Worm (Caenorhabditis elegans) whole organism, L2 larva: ENCODE measurements around the gene amx-1.

Source experiments
- C34F6.9 ChIP-seq: fragments of 150-350 bp; optimal IDR thresholded peaks from 2 replicates; lab custom pipeline; 2014; ENCODE audit warnings: missing biosample characterization, missing genetic modification characterization
- F13H6.1 ChIP-seq: sonication (generic microtip); optimal IDR thresholded peaks from 2 replicates; lab custom pipeline; 2016; ENCODE audit warnings: missing genetic modification characterization, missing compliant biosample characterization
- R02D3.7 ChIP-seq: fragments of 150-350 bp; optimal IDR thresholded peaks from 2 replicates; lab custom pipeline; 2014; ENCODE audit warnings: missing biosample characterization, missing genetic modification characterization
- ama-1 ChIP-seq: fragments of 150-350 bp; optimal IDR thresholded peaks from 2 replicates; lab custom pipeline; 2018; ENCODE audit warnings: inconsistent platforms
- blmp-1 ChIP-seq: sonication (generic microtip); optimal IDR thresholded peaks from 2 replicates; lab custom pipeline; 2017; ENCODE audit warnings: missing genetic modification characterization, mild to moderate bottlenecking, missing compliant biosample characterization, antibody characterized with exemption, moderate library complexity; ENCODE audit not compliant: insufficient read depth
- ceh-16 ChIP-seq: fragments of 150-350 bp; optimal IDR thresholded peaks from 2 replicates; lab custom pipeline; 2014; ENCODE audit warnings: missing biosample characterization, missing genetic modification characterization
- ceh-82 ChIP-seq: fragments of 150-350 bp; optimal IDR thresholded peaks from 2 replicates; lab custom pipeline; 2014; ENCODE audit warnings: missing biosample characterization, missing genetic modification characterization
- crh-2 ChIP-seq: sonication (generic microtip); optimal IDR thresholded peaks from 2 replicates; lab custom pipeline; 2017; ENCODE audit warnings: missing biosample characterization, missing genetic modification characterization
- dmd-4 ChIP-seq: sonication (generic microtip); optimal IDR thresholded peaks from 2 replicates; lab custom pipeline; 2017; ENCODE audit warnings: missing biosample characterization, missing genetic modification characterization
- egl-27 ChIP-seq: sonication (generic microtip); optimal IDR thresholded peaks from 3 replicates; lab custom pipeline; 2017; ENCODE audit warnings: missing biosample characterization, missing genetic modification reagents, missing genetic modification characterization
- elt-1 ChIP-seq: fragments of 150-350 bp; optimal IDR thresholded peaks from 2 replicates; lab custom pipeline; 2014; ENCODE audit warnings: missing biosample characterization, missing genetic modification characterization
- elt-3 ChIP-seq: sonication (generic microtip); optimal IDR thresholded peaks from 2 replicates; lab custom pipeline; 2017; ENCODE audit warnings: missing biosample characterization, missing genetic modification characterization
- fos-1 ChIP-seq: fragments of 150-350 bp; optimal IDR thresholded peaks from 2 replicates; lab custom pipeline; 2014; ENCODE audit warnings: missing biosample characterization, missing genetic modification characterization
- gmeb-1 ChIP-seq: fragments of 150-350 bp; optimal IDR thresholded peaks from 2 replicates; lab custom pipeline; 2014; ENCODE audit warnings: missing biosample characterization, missing genetic modification characterization
- lin-11 ChIP-seq: fragments of 150-350 bp; sonication (generic microtip); optimal IDR thresholded peaks from 2 replicates; lab custom pipeline; 2014; ENCODE audit warnings: missing biosample characterization, missing genetic modification characterization, inconsistent platforms, mixed read lengths
- lin-13 ChIP-seq: fragments of 150-350 bp; optimal IDR thresholded peaks from 2 replicates; lab custom pipeline; 2014; ENCODE audit warnings: missing biosample characterization, missing genetic modification reagents, missing genetic modification characterization
- lin-39 ChIP-seq: fragments of 150-350 bp; optimal IDR thresholded peaks from 2 replicates; lab custom pipeline; 2014; ENCODE audit warnings: missing biosample characterization, missing genetic modification reagents, missing genetic modification characterization
- lsy-2 ChIP-seq, 2 experiments: fragments of 150-350 bp in 1 of 2; sonication (generic microtip) in 1 of 2; optimal IDR thresholded peaks; 2 replicates each; lab custom pipeline; 2014 to 2017; ENCODE audit warnings: missing biosample characterization in 2 of 2, missing genetic modification characterization in 2 of 2
- mab-5 ChIP-seq: fragments of 150-350 bp; optimal IDR thresholded peaks from 2 replicates; lab custom pipeline; 2014; ENCODE audit warnings: missing biosample characterization, missing genetic modification characterization
- mdl-1 ChIP-seq, 2 experiments: fragments of 150-350 bp in 1 of 2; sonication (generic microtip) in 1 of 2; optimal IDR thresholded peaks; 2 replicates each; lab custom pipeline; 2017; ENCODE audit warnings: missing biosample characterization in 2 of 2, missing genetic modification characterization in 2 of 2
- nhr-10 ChIP-seq: sonication (generic microtip); optimal IDR thresholded peaks from 2 replicates; lab custom pipeline; 2017; ENCODE audit warnings: missing biosample characterization, missing genetic modification characterization
- nhr-11 ChIP-seq: fragments of 150-350 bp; optimal IDR thresholded peaks from 2 replicates; lab custom pipeline; 2014; ENCODE audit warnings: missing biosample characterization, missing genetic modification characterization
- nhr-12 ChIP-seq: fragments of 150-350 bp; optimal IDR thresholded peaks from 2 replicates; lab custom pipeline; 2014; ENCODE audit warnings: missing biosample characterization, missing genetic modification characterization
- nhr-129 ChIP-seq: fragments of 150-350 bp; optimal IDR thresholded peaks from 2 replicates; lab custom pipeline; 2014; ENCODE audit warnings: missing biosample characterization, missing genetic modification characterization
- nhr-21 ChIP-seq: fragments of 150-350 bp; optimal IDR thresholded peaks from 2 replicates; lab custom pipeline; 2014; ENCODE audit warnings: missing biosample characterization, missing genetic modification characterization
- nhr-23 ChIP-seq: fragments of 150-350 bp; optimal IDR thresholded peaks from 2 replicates; lab custom pipeline; 2014; ENCODE audit warnings: missing biosample characterization, missing genetic modification reagents, missing genetic modification characterization
- nhr-25 ChIP-seq: fragments of 150-350 bp; sonication (generic microtip); optimal IDR thresholded peaks from 3 replicates; lab custom pipeline; 2014; ENCODE audit warnings: missing biosample characterization, missing genetic modification characterization
- nhr-77 ChIP-seq: fragments of 150-350 bp; optimal IDR thresholded peaks from 2 replicates; lab custom pipeline; 2014; ENCODE audit warnings: missing biosample characterization, missing genetic modification characterization
- sem-4 ChIP-seq: fragments of 150-350 bp; optimal IDR thresholded peaks from 2 replicates; lab custom pipeline; 2014; ENCODE audit warnings: missing biosample characterization, missing genetic modification reagents, missing genetic modification characterization
- skn-1 ChIP-seq: sonication (generic microtip); optimal IDR thresholded peaks from 2 replicates; lab custom pipeline; 2017; ENCODE audit warnings: missing biosample characterization, missing genetic modification characterization
- sma-3 ChIP-seq: sonication (generic microtip); optimal IDR thresholded peaks from 2 replicates; lab custom pipeline; 2016; ENCODE audit warnings: missing genetic modification reagents, missing genetic modification characterization, missing compliant biosample characterization
- sma-9 ChIP-seq, 2 experiments: fragments of 150-350 bp in 1 of 2; sonication (generic microtip) in 1 of 2; optimal IDR thresholded peaks; 2 replicates each; lab custom pipeline; 2014 to 2016; ENCODE audit warnings: missing genetic modification characterization in 2 of 2, mild to moderate bottlenecking in 1 of 2, missing biosample characterization in 1 of 2, missing compliant biosample characterization in 1 of 2, missing genetic modification reagents in 1 of 2, moderate library complexity in 1 of 2
- snpc-4 ChIP-seq: fragments of 150-350 bp; optimal IDR thresholded peaks from 2 replicates; lab custom pipeline; 2014; ENCODE audit warnings: missing biosample characterization, missing genetic modification characterization
- unc-39 ChIP-seq: fragments of 150-350 bp; optimal IDR thresholded peaks from 2 replicates; lab custom pipeline; 2014; ENCODE audit warnings: missing biosample characterization, missing genetic modification characterization
- unc-55 ChIP-seq: fragments of 150-350 bp; sonication (generic microtip); optimal IDR thresholded peaks from 3 replicates; lab custom pipeline; 2014; ENCODE audit warnings: missing biosample characterization, missing genetic modification reagents, missing genetic modification characterization
- unc-62 ChIP-seq: fragments of 150-350 bp; optimal IDR thresholded peaks from 2 replicates; lab custom pipeline; 2014; ENCODE audit warnings: missing biosample characterization, missing genetic modification reagents, missing genetic modification characterization
- zag-1 ChIP-seq: fragments of 150-350 bp; optimal IDR thresholded peaks from 2 replicates; lab custom pipeline; 2014; ENCODE audit warnings: missing biosample characterization, missing genetic modification characterization
- ztf-1 ChIP-seq: fragments of 200-800 bp; sonication (Bioruptor generic); conservative IDR thresholded peaks from 2 replicates; pipeline ENCODE4 v1.3.6; 2022; ENCODE audit warnings: missing genetic modification characterization, missing compliant biosample characterization
- ztf-11 ChIP-seq: sonication (generic microtip); optimal IDR thresholded peaks from 2 replicates; lab custom pipeline; 2017; ENCODE audit warnings: missing biosample characterization, missing genetic modification characterization
- ztf-4 ChIP-seq: fragments of 150-350 bp; optimal IDR thresholded peaks from 2 replicates; lab custom pipeline; 2014; ENCODE audit warnings: missing biosample characterization, missing genetic modification characterization

The amx-1 gene

DNA sequence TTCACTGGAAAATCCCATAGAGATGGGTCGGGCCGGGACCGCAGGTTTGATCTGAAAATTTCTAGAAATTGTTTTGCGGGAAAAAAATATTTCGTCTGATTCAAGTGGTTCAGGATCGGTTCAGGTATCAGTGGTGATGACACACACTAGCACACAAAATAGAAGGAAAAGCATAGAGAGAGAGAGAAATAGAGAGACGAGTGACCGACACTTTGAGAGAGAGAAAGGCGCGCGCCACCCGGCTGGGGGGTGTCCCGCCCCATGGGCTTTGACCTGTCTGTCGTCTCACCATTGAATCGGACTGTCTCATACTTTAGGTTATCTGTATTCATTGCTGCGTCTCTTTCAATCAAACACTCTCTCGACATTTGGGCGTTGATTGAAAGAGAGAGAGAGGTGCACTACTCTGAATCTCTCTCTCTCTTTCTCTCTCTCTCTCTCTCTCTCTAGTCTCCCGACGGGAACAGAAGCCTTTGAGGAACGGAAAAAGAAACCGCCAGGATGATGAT is 35.7 kb upstream of the amx-1 start, which contains the start of gene acy-3:
Gene acy-3, minus strand, starts transcription at position 51 of the 509 bp plus-strand sequence.
- peak; percentile 31 for TF ChIP-seq sma-3 (GFP tag; lab: Kevin White, UChicago)
- no peak for TF ChIP-seq zag-1 (tag; lab: Kevin White, UChicago)
- TF ChIP-seq C34F6.9 = peak; percentile 61
- TF ChIP-seq skn-1 = no peak
- TF ChIP-seq unc-62 = peak; percentile 27
- TF ChIP-seq sem-4 (tag; lab: Kevin White, UChicago) = peak; percentile 15
- peak; percentile 51 for TF ChIP-seq snpc-4 (tag; lab: Kevin White, UChicago)
- peak; percentile 25 for TF ChIP-seq egl-27 (tag; lab: Kevin White, UChicago)
- peak; percentile 44 for TF ChIP-seq blmp-1
- TF ChIP-seq lin-39 (tag; lab: Kevin White, UChicago) = no peak
- TF ChIP-seq mab-5 = peak; percentile 15
- peak; percentile 2 for TF ChIP-seq gmeb-1 (tag; lab: Kevin White, UChicago)
- peak; percentile 57 for TF ChIP-seq lin-13
- TF ChIP-seq unc-39 (tag; lab: Kevin White, UChicago) = no peak
- no peak for TF ChIP-seq elt-3 (tag; lab: Kevin White, UChicago)
- TF ChIP-seq dmd-4 = no peak
- peak; percentile 61 for TF ChIP-seq nhr-129
- TF ChIP-seq unc-55 = no peak
- no peak for TF ChIP-seq nhr-10
- TF ChIP-seq ztf-1 (GFP tag; lab: Robert Waterston, UW) = no peak
- TF ChIP-seq F13H6.1 = peak; percentile 90
- no peak for TF ChIP-seq ceh-82 (tag; lab: Kevin White, UChicago)
- peak; percentile 83 for TF ChIP-seq sma-9 (GFP tag; optimal IDR thresholded peaks at IDR 0.05; lab: Kevin White, UChicago)
- TF ChIP-seq sma-9 (tag; optimal IDR thresholded peaks at IDR 0.05; lab: Kevin White, UChicago) = no peak
- no peak for TF ChIP-seq R02D3.7 (tag; lab: Kevin White, UChicago)
- peak; percentile 1 to 47 for TF ChIP-seq mdl-1 (tag; optimal IDR thresholded peaks at IDR 0.05; lab: Kevin White, UChicago)
- no peak for TF ChIP-seq nhr-77 (tag; lab: Kevin White, UChicago)
- no peak for TF ChIP-seq ceh-16 (tag; lab: Kevin White, UChicago)
- TF ChIP-seq ztf-4 = no peak
- TF ChIP-seq nhr-25 (tag; lab: Kevin White, UChicago) = peak; percentile 53
- TF ChIP-seq crh-2 (tag; lab: Kevin White, UChicago) = peak; percentile 67
- TF ChIP-seq lin-11 (tag; lab: Kevin White, UChicago) = no peak
- no peak for TF ChIP-seq elt-1 (tag; lab: Kevin White, UChicago)
- TF ChIP-seq lsy-2 (tag; optimal IDR thresholded peaks at IDR 0.05; lab: Kevin White, UChicago) = peak in 1 of 2 experiments; percentile 64
- no peak for TF ChIP-seq nhr-23
- TF ChIP-seq ama-1 = no peak
- TF ChIP-seq ztf-11 (tag; lab: Kevin White, UChicago) = no peak
- peak; percentile 53 for TF ChIP-seq fos-1 (tag; lab: Kevin White, UChicago)
- TF ChIP-seq nhr-21 (tag; lab: Kevin White, UChicago) = peak; percentile 66

DNA sequence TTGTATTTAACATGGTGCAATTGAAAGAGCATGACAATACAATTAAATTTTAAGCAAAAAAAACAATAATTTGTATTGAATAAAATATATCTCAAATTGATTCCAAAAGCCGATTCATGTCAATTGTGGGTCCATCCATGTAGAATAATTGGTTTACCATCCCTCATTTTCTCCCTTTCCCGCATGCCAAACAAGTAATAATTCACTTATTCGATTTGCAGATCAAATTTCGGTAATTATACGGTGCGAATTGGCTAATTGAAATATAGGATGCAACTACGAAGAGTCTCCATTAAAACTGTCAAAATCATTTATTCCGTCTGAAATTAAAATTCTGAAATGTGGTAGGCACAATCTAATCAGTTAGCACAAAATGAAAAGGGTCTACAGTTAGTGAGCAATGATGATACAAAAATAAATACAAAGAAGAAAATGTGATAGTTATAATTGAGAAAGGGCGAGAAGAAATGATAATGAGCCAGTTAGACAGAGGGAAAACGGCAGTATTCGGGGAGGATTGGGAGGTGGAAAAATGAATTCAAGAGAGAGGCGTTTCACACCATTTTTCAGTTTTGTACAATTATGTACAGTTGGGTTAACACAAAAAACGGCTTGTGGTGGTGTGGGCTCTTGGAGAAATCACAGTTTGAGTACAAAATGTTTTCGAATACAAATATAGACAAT is 32.4 kb upstream of the amx-1 start:
- TF ChIP-seq mab-5 = no peak
- peak; percentile 15 for TF ChIP-seq lin-13
- peak; percentile 62 for TF ChIP-seq nhr-25 (tag; lab: Kevin White, UChicago)
- TF ChIP-seq unc-39 (tag; lab: Kevin White, UChicago) = no peak
- TF ChIP-seq lsy-2 (tag; optimal IDR thresholded peaks at IDR 0.05; lab: Kevin White, UChicago) = peak in 1 of 2 experiments; percentile 22
- peak; percentile 23 for TF ChIP-seq nhr-21 (tag; lab: Kevin White, UChicago)
- TF ChIP-seq ama-1 = peak; percentile 57
- no peak for TF ChIP-seq ztf-4
- TF ChIP-seq egl-27 (tag; lab: Kevin White, UChicago) = no peak

ce11 chrIII:3790855-3791254 is 31.3 kb upstream of the amx-1 start:
- TF ChIP-seq nhr-25 (tag; lab: Kevin White, UChicago) (no peak), sem-4 (tag; lab: Kevin White, UChicago) (no peak), fos-1 (tag; lab: Kevin White, UChicago) (no peak), zag-1 (tag; lab: Kevin White, UChicago) (no peak), ztf-4 (no peak), lin-11 (tag; lab: Kevin White, UChicago) (no peak), sma-9 (GFP tag; optimal IDR thresholded peaks at IDR 0.05; lab: Kevin White, UChicago) (no peak), sma-9 (tag; optimal IDR thresholded peaks at IDR 0.05; lab: Kevin White, UChicago) (no peak), nhr-12 (tag; lab: Kevin White, UChicago) (no peak), nhr-11 (tag; lab: Kevin White, UChicago) (no peak), skn-1 (no peak), sma-3 (GFP tag; lab: Kevin White, UChicago) (no peak), nhr-129 (no peak), ztf-11 (tag; lab: Kevin White, UChicago) (no peak)
- TF ChIP-seq, all 48 proteins: peak for 0
